Worm (Caenorhabditis elegans): ENCODE results near the gene ZC8.6.

ZC8.6 gene

ce11 chrX:4972039-4972581 lies 25.3 kb downstream of the ZC8.6 start:
- TF ChIP-seq klf-2 (GFP tag; conservative IDR thresholded peaks at IDR 0.05) (no peak), T22C8.4 (GFP tag; IDR thresholded peaks at IDR 0.05) (no peak), tab-1 (GFP tag; IDR thresholded peaks at IDR 0.05) (no peak), ref-1 (GFP tag; conservative IDR thresholded peaks at IDR 0.05) (no peak), cog-1 (tag; optimal IDR thresholded peaks at IDR 0.05) (no peak), med-1 (GFP tag; optimal IDR thresholded peaks at IDR 0.05; ENCODE audit: insufficient read depth) (no peak), flt-1 (GFP tag; IDR thresholded peaks at IDR 0.05) (no peak), ztf-29 (GFP tag; IDR thresholded peaks at IDR 0.05) (no peak)

ce11 chrX:4971427-4971826 lies 26.0 kb downstream of the ZC8.6 start:
- peak; percentile 43 for TF ChIP-seq cog-1 (tag; optimal IDR thresholded peaks at IDR 0.05)
- no peak for TF ChIP-seq ztf-29 (GFP tag; IDR thresholded peaks at IDR 0.05)
- 0 out of 2 replicates have a peak, but pooled peaks have one; percentile 8 for TF ChIP-seq tab-1 (GFP tag; IDR thresholded peaks at IDR 0.05)
- TF ChIP-seq flt-1 (GFP tag; IDR thresholded peaks at IDR 0.05): peak; percentile 40; the same call in 1 of the 2 replicates

ce11 chrX:4970863-4971345 lies 26.5 kb downstream of the ZC8.6 start, which contains the start of gene calu-1:
TSS of gene calu-1 (minus strand) at chrX:4970913.
- TF ChIP-seq ref-1 (GFP tag; conservative IDR thresholded peaks at IDR 0.05): no peak
- no peak for TF ChIP-seq T22C8.4 (GFP tag; IDR thresholded peaks at IDR 0.05)
- TF ChIP-seq flt-1 (GFP tag; IDR thresholded peaks at IDR 0.05): no peak
- no peak for TF ChIP-seq ztf-29 (GFP tag; IDR thresholded peaks at IDR 0.05)
- TF ChIP-seq tab-1 (GFP tag; IDR thresholded peaks at IDR 0.05): no peak
- TF ChIP-seq ztf-23 (GFP tag; IDR thresholded peaks at IDR 0.05): no peak
- no peak for TF ChIP-seq cog-1 (tag; optimal IDR thresholded peaks at IDR 0.05)
- TF ChIP-seq med-1 (GFP tag; optimal IDR thresholded peaks at IDR 0.05; ENCODE audit: insufficient read depth): no peak
- no peak for TF ChIP-seq klf-2 (GFP tag; conservative IDR thresholded peaks at IDR 0.05)

- no peak for TF ChIP-seq ztf-23 (GFP tag; IDR thresholded peaks at IDR 0.05)
- TF ChIP-seq flt-1 (GFP tag; IDR thresholded peaks at IDR 0.05): no peak
- TF ChIP-seq ref-1 (GFP tag; conservative IDR thresholded peaks at IDR 0.05): no peak
- TF ChIP-seq tab-1 (GFP tag; IDR thresholded peaks at IDR 0.05): no peak
- TF ChIP-seq med-1 (GFP tag; optimal IDR thresholded peaks at IDR 0.05; ENCODE audit: insufficient read depth): no peak
- no peak for TF ChIP-seq ztf-29 (GFP tag; IDR thresholded peaks at IDR 0.05)
These were observed 28.2 kb downstream of the ZC8.6 start, which contains the start of gene M03F4.6 for ce11 chrX:4969228-4969627. TSS of gene M03F4.6 (minus strand) at chrX:4969328.

ce11 chrX:4965592-4965991 lies 31.8 kb downstream of the ZC8.6 start:
- no peak for TF ChIP-seq med-1 (GFP tag; optimal IDR thresholded peaks at IDR 0.05; ENCODE audit: insufficient read depth)
- TF ChIP-seq ztf-29 (GFP tag; IDR thresholded peaks at IDR 0.05): no peak
- TF ChIP-seq ztf-23 (GFP tag; IDR thresholded peaks at IDR 0.05): no peak
- no peak for TF ChIP-seq flt-1 (GFP tag; IDR thresholded peaks at IDR 0.05)
- no peak for TF ChIP-seq T22C8.4 (GFP tag; IDR thresholded peaks at IDR 0.05)
- no peak for TF ChIP-seq cog-1 (tag; optimal IDR thresholded peaks at IDR 0.05)
- TF ChIP-seq klf-2 (GFP tag; conservative IDR thresholded peaks at IDR 0.05): no peak
- TF ChIP-seq ref-1 (GFP tag; conservative IDR thresholded peaks at IDR 0.05): no peak
- TF ChIP-seq tab-1 (GFP tag; IDR thresholded peaks at IDR 0.05): no peak

ce11 chrX:4961681-4962656 lies 35.4 kb downstream of the ZC8.6 start:
- TF ChIP-seq cog-1 (tag; optimal IDR thresholded peaks at IDR 0.05): peak; percentile 59
- no peak for TF ChIP-seq med-1 (GFP tag; optimal IDR thresholded peaks at IDR 0.05; ENCODE audit: insufficient read depth)
- peak; percentile 56; the same call in 1 of the 2 replicates for TF ChIP-seq T22C8.4 (GFP tag; IDR thresholded peaks at IDR 0.05)
- TF ChIP-seq flt-1 (GFP tag; IDR thresholded peaks at IDR 0.05): peak; percentile 45

- TF ChIP-seq ztf-29 (GFP tag; IDR thresholded peaks at IDR 0.05) (no peak), ztf-23 (GFP tag; IDR thresholded peaks at IDR 0.05) (peak; percentile 41; the same call in 1 of the 2 replicates), med-1 (GFP tag; optimal IDR thresholded peaks at IDR 0.05; ENCODE audit: insufficient read depth) (no peak), ref-1 (GFP tag; conservative IDR thresholded peaks at IDR 0.05) (peak; percentile 57), cog-1 (tag; optimal IDR thresholded peaks at IDR 0.05) (no peak), T22C8.4 (GFP tag; IDR thresholded peaks at IDR 0.05) (0 out of 2 replicates have a peak, but pooled peaks have one; percentile 31), klf-2 (GFP tag; conservative IDR thresholded peaks at IDR 0.05) (no peak), tab-1 (GFP tag; IDR thresholded peaks at IDR 0.05) (no peak), flt-1 (GFP tag; IDR thresholded peaks at IDR 0.05) (peak; percentile 80)
These were observed 36.3 kb downstream of the ZC8.6 start for ce11 chrX:4960910-4961680.

ce11 chrX:4960422-4960821 lies 37.0 kb downstream of the ZC8.6 start, which contains the start of gene act-4:
TSS of gene act-4 (plus strand) at chrX:4960621.
- no peak for TF ChIP-seq ztf-23 (GFP tag; IDR thresholded peaks at IDR 0.05)
- TF ChIP-seq tab-1 (GFP tag; IDR thresholded peaks at IDR 0.05): 0 out of 2 replicates have a peak, but pooled peaks have one; percentile 22
- no peak for TF ChIP-seq T22C8.4 (GFP tag; IDR thresholded peaks at IDR 0.05)
- peak; percentile 62; the same call in 1 of the 2 replicates for TF ChIP-seq flt-1 (GFP tag; IDR thresholded peaks at IDR 0.05)
- no peak for TF ChIP-seq klf-2 (GFP tag; conservative IDR thresholded peaks at IDR 0.05)
- TF ChIP-seq ref-1 (GFP tag; conservative IDR thresholded peaks at IDR 0.05): no peak

ce11 chrX:4959440-4959839 lies 38.0 kb downstream of the ZC8.6 start:
- no peak for TF ChIP-seq flt-1 (GFP tag; IDR thresholded peaks at IDR 0.05)
- no peak for TF ChIP-seq ztf-23 (GFP tag; IDR thresholded peaks at IDR 0.05)
- no peak for TF ChIP-seq T22C8.4 (GFP tag; IDR thresholded peaks at IDR 0.05)
